Worm (Caenorhabditis elegans) whole organism, mixed stage, embryonic: Measurements from ENCODE around the gene R10E4.7.

ENCODE experiments used
- M03D4.4 ChIP-seq: sonication (generic microtip); optimal IDR thresholded peaks from 2 replicates; lab custom pipeline; 2017; ENCODE audit warnings: mild to moderate bottlenecking, missing genetic modification characterization, missing compliant biosample characterization
- bed-3 ChIP-seq: fragments of 200-800 bp; sonication (Bioruptor generic); optimal IDR thresholded peaks from 3 replicates; lab custom pipeline; 2018; ENCODE audit warnings: mild to moderate bottlenecking, missing genetic modification characterization, moderate library complexity, missing compliant biosample characterization
- blmp-1 ChIP-seq: fragments of 150-350 bp; optimal IDR thresholded peaks from 2 replicates; lab custom pipeline; 2014; ENCODE audit warnings: missing biosample characterization, missing genetic modification characterization
- ceh-39 ChIP-seq: fragments of 150-350 bp; optimal IDR thresholded peaks from 2 replicates; lab custom pipeline; 2014; ENCODE audit warnings: missing biosample characterization, missing genetic modification characterization
- ceh-43 ChIP-seq: fragments of 200-800 bp; sonication (Bioruptor generic); optimal IDR thresholded peaks from 2 replicates; lab custom pipeline; 2018; ENCODE audit warnings: mild to moderate bottlenecking, missing genetic modification characterization, moderate library complexity, missing compliant biosample characterization
- ceh-83 ChIP-seq: fragments of 200-800 bp; sonication (Bioruptor generic); optimal IDR thresholded peaks from 2 replicates; lab custom pipeline; 2018; ENCODE audit warnings: mild to moderate bottlenecking, missing genetic modification characterization, missing compliant biosample characterization
- ces-1 ChIP-seq: fragments of 150-350 bp; optimal IDR thresholded peaks from 2 replicates; lab custom pipeline; 2014; ENCODE audit warnings: missing biosample characterization, missing genetic modification reagents, missing genetic modification characterization
- cnd-1 ChIP-seq: fragments of 200-800 bp; sonication (Bioruptor generic); optimal IDR thresholded peaks from 2 replicates; lab custom pipeline; 2018; ENCODE audit warnings: mild to moderate bottlenecking, missing genetic modification characterization, missing compliant biosample characterization
- drap-1 ChIP-seq: fragments of 200-800 bp; sonication (Bioruptor generic); optimal IDR thresholded peaks from 3 replicates; lab custom pipeline; 2018; ENCODE audit warnings: mild to moderate bottlenecking, missing genetic modification characterization, missing compliant biosample characterization
- elt-1 ChIP-seq: sonication (generic microtip); optimal IDR thresholded peaks from 2 replicates; lab custom pipeline; 2017; ENCODE audit warnings: missing genetic modification characterization, mild to moderate bottlenecking, missing compliant biosample characterization, antibody characterized with exemption, moderate library complexity, borderline replicate concordance; ENCODE audit not compliant: insufficient read depth
- elt-3 ChIP-seq: fragments of 150-350 bp; optimal IDR thresholded peaks from 2 replicates; lab custom pipeline; 2014; ENCODE audit warnings: missing biosample characterization, missing genetic modification characterization
- flh-1 ChIP-seq: fragments of 200-800 bp; sonication (Bioruptor generic); optimal IDR thresholded peaks from 2 replicates; lab custom pipeline; 2018; ENCODE audit warnings: mild to moderate bottlenecking, missing genetic modification characterization, moderate library complexity, missing compliant biosample characterization
- ham-2 ChIP-seq: fragments of 200-800 bp; sonication (Bioruptor generic); optimal IDR thresholded peaks from 2 replicates; lab custom pipeline; 2018; ENCODE audit warnings: mild to moderate bottlenecking, missing genetic modification characterization, missing compliant biosample characterization
- hlh-1 ChIP-seq: fragments of 150-350 bp; optimal IDR thresholded peaks from 2 replicates; lab custom pipeline; 2014; ENCODE audit warnings: missing biosample characterization, missing genetic modification reagents, missing genetic modification characterization
- lin-13 ChIP-seq: fragments of 150-350 bp; optimal IDR thresholded peaks from 2 replicates; lab custom pipeline; 2014; ENCODE audit warnings: missing biosample characterization, missing genetic modification characterization
- lin-32 ChIP-seq: fragments of 200-800 bp; sonication (Bioruptor generic); optimal IDR thresholded peaks from 2 replicates; lab custom pipeline; 2018; ENCODE audit warnings: mild to moderate bottlenecking, missing genetic modification characterization, missing compliant biosample characterization
- lsy-2 ChIP-seq: fragments of 150-350 bp; optimal IDR thresholded peaks from 2 replicates; lab custom pipeline; 2014; ENCODE audit warnings: missing biosample characterization, missing genetic modification characterization
- mab-5 ChIP-seq: fragments of 150-350 bp; optimal IDR thresholded peaks from 2 replicates; lab custom pipeline; 2014; ENCODE audit warnings: missing biosample characterization, missing genetic modification characterization
- mep-1 ChIP-seq: fragments of 150-350 bp; optimal IDR thresholded peaks from 2 replicates; lab custom pipeline; 2017; ENCODE audit warnings: missing biosample characterization, missing genetic modification reagents, missing genetic modification characterization, inconsistent platforms
- mls-2 ChIP-seq: sonication (generic microtip); optimal IDR thresholded peaks from 2 replicates; lab custom pipeline; 2016; ENCODE audit warnings: mild to moderate bottlenecking, missing genetic modification characterization, moderate library complexity, missing compliant biosample characterization
- nhr-12 ChIP-seq: fragments of 150-350 bp; optimal IDR thresholded peaks from 2 replicates; lab custom pipeline; 2014; ENCODE audit warnings: missing biosample characterization, missing genetic modification characterization
- nhr-2 ChIP-seq: fragments of 150-350 bp; optimal IDR thresholded peaks from 2 replicates; lab custom pipeline; 2014; ENCODE audit warnings: missing biosample characterization, missing genetic modification characterization
- nhr-237 ChIP-seq: fragments of 150-350 bp; optimal IDR thresholded peaks from 2 replicates; lab custom pipeline; 2014; ENCODE audit warnings: missing biosample characterization, missing genetic modification characterization
- nhr-28 ChIP-seq: fragments of 150-350 bp; optimal IDR thresholded peaks from 2 replicates; lab custom pipeline; 2014; ENCODE audit warnings: missing biosample characterization, missing genetic modification characterization
- nhr-76 ChIP-seq: sonication (generic microtip); optimal IDR thresholded peaks from 2 replicates; lab custom pipeline; 2017; ENCODE audit warnings: missing biosample characterization, missing genetic modification characterization
- pha-4 ChIP-seq: fragments of 150-350 bp; optimal IDR thresholded peaks from 2 replicates; lab custom pipeline; 2018; ENCODE audit warnings: missing biosample characterization, missing genetic modification reagents, missing genetic modification characterization
- sem-2 ChIP-seq: fragments of 200-800 bp; sonication (Bioruptor generic); optimal IDR thresholded peaks from 2 replicates; lab custom pipeline; 2018; ENCODE audit warnings: mild to moderate bottlenecking, missing genetic modification characterization, missing compliant biosample characterization
- snpc-4 ChIP-seq: fragments of 150-350 bp; optimal IDR thresholded peaks from 2 replicates; lab custom pipeline; 2014; ENCODE audit warnings: missing biosample characterization, missing genetic modification characterization
- sptf-1 ChIP-seq: sonication (generic microtip); optimal IDR thresholded peaks from 2 replicates; lab custom pipeline; 2017; ENCODE audit warnings: mild to moderate bottlenecking, missing genetic modification characterization, moderate library complexity, missing compliant biosample characterization
- tbx-8 ChIP-seq: fragments of 200-800 bp; sonication (Bioruptor generic); optimal IDR thresholded peaks from 2 replicates; lab custom pipeline; 2018; ENCODE audit warnings: mild to moderate bottlenecking, missing genetic modification characterization, moderate library complexity, missing compliant biosample characterization
- unc-120 ChIP-seq: sonication (generic microtip); optimal IDR thresholded peaks from 2 replicates; lab custom pipeline; 2017; ENCODE audit warnings: missing genetic modification characterization, missing compliant biosample characterization; ENCODE audit not compliant: poor library complexity, severe bottlenecking
- unc-39 ChIP-seq: fragments of 150-350 bp; optimal IDR thresholded peaks from 2 replicates; lab custom pipeline; 2014; ENCODE audit warnings: missing biosample characterization, missing genetic modification characterization
- unc-62 ChIP-seq: fragments of 150-350 bp; optimal IDR thresholded peaks from 2 replicates; lab custom pipeline; 2014; ENCODE audit warnings: missing biosample characterization, missing genetic modification reagents, missing genetic modification characterization
- zip-8 ChIP-seq: fragments of 150-350 bp; optimal IDR thresholded peaks from 2 replicates; lab custom pipeline; 2014; ENCODE audit warnings: missing biosample characterization, missing genetic modification characterization
- ztf-11 ChIP-seq: fragments of 150-350 bp; optimal IDR thresholded peaks from 2 replicates; lab custom pipeline; 2014; ENCODE audit warnings: missing biosample characterization, missing genetic modification characterization

The R10E4.7 gene

ce11 chrIII:4294153-4294862 is at the start of gene R10E4.7, which contains the start of gene nth-1:
Gene R10E4.7 (plus strand): TSS chrIII:4294812.
Gene nth-1 (minus strand): TSS chrIII:4294253.
- TF ChIP-seq ceh-39 (tag; lab: Kevin White, UChicago) (no peak), lin-13 (tag; lab: Kevin White, UChicago) (no peak), nhr-28 (tag; lab: Kevin White, UChicago) (no peak), mls-2 (tag; lab: Kevin White, UChicago) (no peak), nhr-237 (tag; lab: Kevin White, UChicago) (no peak), nhr-12 (tag; lab: Kevin White, UChicago) (no peak)
- TF ChIP-seq, all 35 proteins: peak for 0

- TF ChIP-seq cnd-1 (no peak), nhr-76 (tag; lab: Kevin White, UChicago) (no peak), hlh-1 (no peak), mls-2 (tag; lab: Kevin White, UChicago) (no peak), ceh-43 (GFP tag; lab: Kevin White, UChicago) (no peak), unc-39 (no peak), ham-2 (no peak), M03D4.4 (tag; lab: Kevin White, UChicago) (no peak), lsy-2 (no peak), blmp-1 (tag; lab: Kevin White, UChicago) (no peak), unc-62 (no peak), mab-5 (tag; lab: Kevin White, UChicago) (no peak), lin-13 (tag; lab: Kevin White, UChicago) (no peak)
- TF ChIP-seq, all 35 proteins: peak for 0
Observed at ce11 chrIII:4247571-4247970, 47.0 kb upstream of the R10E4.7 start, which contains the start of gene Y44F5A.1. Gene Y44F5A.1 (minus strand): TSS chrIII:4247671.

DNA sequence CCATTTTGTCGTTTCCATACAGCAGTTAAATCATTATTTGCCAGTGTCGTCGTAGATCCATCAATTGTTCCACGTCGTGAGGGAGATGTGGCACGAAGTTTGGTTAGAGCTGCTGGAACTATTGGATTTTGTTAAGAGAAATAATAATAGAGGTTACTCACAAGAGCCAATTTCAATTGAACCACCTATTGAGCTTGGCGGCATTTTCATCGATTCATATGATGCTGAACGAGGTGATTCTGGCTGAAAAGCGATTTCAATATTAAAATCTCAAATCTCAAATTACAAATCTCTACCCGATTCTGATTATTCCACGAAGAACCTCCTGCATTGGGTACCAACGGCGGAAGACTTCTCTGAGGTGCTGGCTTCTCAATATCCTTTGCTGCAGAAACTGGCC is 36.7 kb upstream of the R10E4.7 start:
- no peak for TF ChIP-seq cnd-1

DNA sequence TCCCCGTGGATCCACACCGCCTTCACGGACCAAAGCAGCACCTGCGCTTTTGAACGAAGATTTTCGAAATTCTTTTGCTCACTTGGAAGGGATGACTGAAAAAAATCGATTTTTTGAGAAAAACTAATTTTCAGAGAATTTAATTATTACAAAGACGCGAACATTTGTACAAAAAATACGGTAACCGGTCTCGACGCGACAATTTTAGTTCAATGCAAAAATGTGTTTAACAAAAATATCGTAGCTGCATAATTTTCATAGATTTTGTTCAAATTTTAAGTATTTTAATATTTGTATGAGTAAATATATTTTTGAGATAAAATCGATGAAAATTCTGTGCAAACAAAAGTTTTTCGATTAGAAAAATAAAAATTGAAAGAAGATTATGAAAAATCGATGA is 31.6 kb upstream of the R10E4.7 start, which contains the start of gene T08A11.1:
T08A11.1 (minus strand) TSS at position 101 of the 400 bp plus-strand sequence.
- TF ChIP-seq mep-1, result no peak
- TF ChIP-seq flh-1 (GFP tag; lab: Kevin White, UChicago), result no peak
- no peak for TF ChIP-seq ceh-83 (GFP tag; lab: Kevin White, UChicago)
- no peak for TF ChIP-seq ces-1
- no peak for TF ChIP-seq cnd-1
- TF ChIP-seq unc-62, result no peak
- TF ChIP-seq pha-4 (tag; lab: Kevin White, UChicago), result no peak

- no peak for TF ChIP-seq flh-1 (GFP tag; lab: Kevin White, UChicago)
Observed at ce11 chrIII:4265892-4266291, 28.7 kb upstream of the R10E4.7 start.

ce11 chrIII:4269220-4269935 is 25.2 kb upstream of the R10E4.7 start, which contains the start of the genes sftb-1 and R10E4.1:
Gene sftb-1 (minus strand): TSS chrIII:4269270.
Gene R10E4.1 (plus strand): TSS chrIII:4269743.
- no peak for TF ChIP-seq mab-5 (tag; lab: Kevin White, UChicago)
- no peak for TF ChIP-seq sem-2 (GFP tag; lab: Kevin White, UChicago)
- TF ChIP-seq flh-1 (GFP tag; lab: Kevin White, UChicago), result no peak
- TF ChIP-seq nhr-2, result no peak
- no peak for TF ChIP-seq bed-3 (GFP tag; lab: Kevin White, UChicago)
- no peak for TF ChIP-seq mls-2 (tag; lab: Kevin White, UChicago)
- peak; percentile 51 for TF ChIP-seq nhr-237 (tag; lab: Kevin White, UChicago)
- TF ChIP-seq elt-3 (tag; lab: Kevin White, UChicago), result no peak
- no peak for TF ChIP-seq unc-39
- peak; percentile 25 for TF ChIP-seq ces-1
- TF ChIP-seq unc-62, result no peak
- TF ChIP-seq ceh-39 (tag; lab: Kevin White, UChicago), result no peak
- peak; percentile 45 for TF ChIP-seq pha-4 (tag; lab: Kevin White, UChicago)
- TF ChIP-seq nhr-28 (tag; lab: Kevin White, UChicago), result no peak
- TF ChIP-seq nhr-12 (tag; lab: Kevin White, UChicago), result no peak
- TF ChIP-seq snpc-4 (tag; lab: Kevin White, UChicago), result no peak
- no peak for TF ChIP-seq M03D4.4 (tag; lab: Kevin White, UChicago)
- no peak for TF ChIP-seq drap-1 (GFP tag; lab: Kevin White, UChicago)
- no peak for TF ChIP-seq zip-8
- TF ChIP-seq ham-2, result no peak
- TF ChIP-seq mep-1, result peak; percentile 66
- no peak for TF ChIP-seq ztf-11 (tag; lab: Kevin White, UChicago)
- no peak for TF ChIP-seq ceh-83 (GFP tag; lab: Kevin White, UChicago)
- no peak for TF ChIP-seq hlh-1
- no peak for TF ChIP-seq ceh-43 (GFP tag; lab: Kevin White, UChicago)
- no peak for TF ChIP-seq cnd-1
- no peak for TF ChIP-seq lin-32 (GFP tag; lab: Kevin White, UChicago)
- no peak for TF ChIP-seq sptf-1
- TF ChIP-seq lsy-2, result peak; percentile 51
- TF ChIP-seq elt-1 (tag; lab: Kevin White, UChicago), result no peak
- TF ChIP-seq lin-13 (tag; lab: Kevin White, UChicago), result peak; percentile 74
- TF ChIP-seq nhr-76 (tag; lab: Kevin White, UChicago), result no peak
- TF ChIP-seq tbx-8 (GFP tag; lab: Kevin White, UChicago), result no peak
- no peak for TF ChIP-seq unc-120 (tag; lab: Kevin White, UChicago)
